Fruit fly (Drosophila melanogaster) whole organism, embryonic: ENCODE results near the gene CG44013.

ENCODE experiments used
- Antp ChIP-seq: fragments of 200-800 bp; sonication (Bioruptor generic); optimal IDR thresholded peaks from 3 replicates; lab custom pipeline; 2016; ENCODE audit warnings: missing biosample characterization, missing genetic modification characterization
- B-H1 ChIP-seq: fragments of 200-800 bp; sonication (Bioruptor generic); IDR thresholded peaks from 3 replicates; pipeline ENCODE4 v1.3.6; 2022; ENCODE audit warnings: missing biosample characterization, missing genetic modification characterization
- CG11085 ChIP-seq: fragments of 200-800 bp; sonication (Bioruptor generic); IDR thresholded peaks from 2 replicates; pipeline ENCODE4 v1.3.6; 2022; ENCODE audit warnings: missing biosample characterization, missing genetic modification characterization
- CG11696 ChIP-seq: fragments of 200-800 bp; sonication (Bioruptor generic); IDR thresholded peaks from 2 replicates; pipeline ENCODE4 v1.3.6; 2022; ENCODE audit warnings: missing biosample characterization, missing genetic modification characterization
- CG15514 ChIP-seq: fragments of 200-800 bp; sonication (Bioruptor generic); optimal IDR thresholded peaks from 3 replicates; lab custom pipeline; 2017; ENCODE audit warnings: missing biosample characterization, missing genetic modification characterization, mild to moderate bottlenecking, moderate library complexity, missing genetic modification reagents
- CG18262 ChIP-seq: fragments of 200-800 bp; optimal IDR thresholded peaks from 3 replicates; lab custom pipeline; 2019; ENCODE audit warnings: missing biosample characterization, mild to moderate bottlenecking, missing genetic modification characterization, moderate library complexity
- CG18619 ChIP-seq: fragments of 200-800 bp; sonication (Bioruptor generic); optimal IDR thresholded peaks from 3 replicates; lab custom pipeline; 2017; ENCODE audit warnings: missing biosample characterization, mild to moderate bottlenecking, missing genetic modification characterization
- CG4282 ChIP-seq: fragments of 200-800 bp; sonication (Bioruptor generic); optimal IDR thresholded peaks from 2 replicates; lab custom pipeline; 2016; ENCODE audit warnings: missing biosample characterization, missing genetic modification characterization
- CG6813 ChIP-seq: fragments of 200-800 bp; sonication (Bioruptor generic); optimal IDR thresholded peaks from 2 replicates; lab custom pipeline; 2017; ENCODE audit warnings: missing biosample characterization, missing genetic modification characterization, mild to moderate bottlenecking, moderate library complexity, missing genetic modification reagents
- CTCF ChIP-seq: fragments of 200-800 bp; sonication (Bioruptor generic); optimal IDR thresholded peaks from 2 replicates; lab custom pipeline; 2017; ENCODE audit warnings: missing biosample characterization, mild to moderate bottlenecking, missing genetic modification characterization, moderate library complexity
- CrebB ChIP-seq: fragments of 200-800 bp; sonication (Bioruptor generic); optimal IDR thresholded peaks from 3 replicates; lab custom pipeline; 2018; ENCODE audit warnings: missing biosample characterization, mild to moderate bottlenecking, missing genetic modification characterization
- Deaf1 ChIP-seq: fragments of 200-800 bp; optimal IDR thresholded peaks from 3 replicates; lab custom pipeline; 2019; ENCODE audit warnings: missing biosample characterization, mild to moderate bottlenecking, missing genetic modification characterization, moderate library complexity
- Doc2 ChIP-seq: fragments of 200-800 bp; sonication (Bioruptor generic); IDR thresholded peaks from 2 replicates; pipeline ENCODE4 v1.3.6; 2022; ENCODE audit warnings: missing biosample characterization, missing genetic modification characterization
- E2f2 ChIP-seq: fragments of 200-800 bp; sonication (Bioruptor generic); IDR thresholded peaks from 2 replicates; pipeline ENCODE4 v1.3.6; 2022; ENCODE audit warnings: missing biosample characterization, missing genetic modification characterization
- Fer1 ChIP-seq: fragments of 200-800 bp; sonication (Bioruptor generic); optimal IDR thresholded peaks from 2 replicates; lab custom pipeline; 2017; ENCODE audit warnings: missing biosample characterization, mild to moderate bottlenecking, missing genetic modification characterization
- Gug ChIP-seq: fragments of 200-800 bp; sonication (Bioruptor generic); IDR thresholded peaks from 4 replicates; pipeline ENCODE4 v1.3.6; 2022; ENCODE audit warnings: missing biosample characterization, missing genetic modification characterization
- HHEX ChIP-seq: fragments of 200-800 bp; sonication (Bioruptor generic); optimal IDR thresholded peaks from 3 replicates; lab custom pipeline; 2017; ENCODE audit warnings: missing biosample characterization, mild to moderate bottlenecking, missing genetic modification characterization, missing genetic modification reagents
- Hr39 ChIP-seq: fragments of >200 bp; optimal IDR thresholded peaks from 2 replicates; lab custom pipeline; 2017
- Hsf ChIP-seq: fragments of 200-800 bp; sonication (Bioruptor generic); optimal IDR thresholded peaks from 3 replicates; lab custom pipeline; 2016; ENCODE audit warnings: missing biosample characterization, missing genetic modification characterization
- Kr ChIP-seq: fragments of 200-800 bp; sonication (Bioruptor generic); optimal IDR thresholded peaks from 2 replicates; lab custom pipeline; 2017; ENCODE audit warnings: missing biosample characterization, mild to moderate bottlenecking, missing genetic modification characterization
- MESR4 ChIP-seq: fragments of 200-800 bp; sonication (Bioruptor generic); optimal IDR thresholded peaks from 2 replicates; lab custom pipeline; 2018; ENCODE audit warnings: missing biosample characterization, mild to moderate bottlenecking, missing genetic modification characterization, moderate library complexity
- Nf-YB ChIP-seq: fragments of 200-800 bp; sonication (Bioruptor generic); optimal IDR thresholded peaks from 3 replicates; lab custom pipeline; 2019; ENCODE audit warnings: missing biosample characterization, mild to moderate bottlenecking, missing genetic modification characterization, moderate library complexity
- PHDP ChIP-seq: fragments of 200-800 bp; sonication (Bioruptor generic); optimal IDR thresholded peaks from 3 replicates; lab custom pipeline; 2018; ENCODE audit warnings: missing biosample characterization, mild to moderate bottlenecking, missing genetic modification characterization, moderate library complexity
- Pdp1 ChIP-seq, 2 experiments: fragments of 200-800 bp; sonication (Bioruptor generic); optimal IDR thresholded peaks; 3 replicates each; lab custom pipeline; 2016; ENCODE audit warnings: missing biosample characterization in 2 of 2, missing genetic modification characterization in 2 of 2, mild to moderate bottlenecking in 1 of 2, moderate library complexity in 1 of 2
- Ptx1 ChIP-seq: fragments of 200-800 bp; sonication (Bioruptor generic); IDR thresholded peaks from 2 replicates; pipeline ENCODE4 v1.3.6; 2022; ENCODE audit warnings: missing biosample characterization, missing genetic modification characterization
- Sox100B ChIP-seq: fragments of 200-800 bp; sonication (Bioruptor generic); optimal IDR thresholded peaks from 3 replicates; lab custom pipeline; 2018; ENCODE audit warnings: missing biosample characterization, mild to moderate bottlenecking, missing genetic modification characterization
- Sry-δ ChIP-seq: fragments of 200-800 bp; sonication (Bioruptor generic); optimal IDR thresholded peaks from 2 replicates; lab custom pipeline; 2016; ENCODE audit warnings: missing biosample characterization, missing genetic modification characterization
- Ssrp ChIP-seq: fragments of 200-800 bp; sonication (Bioruptor generic); optimal IDR thresholded peaks from 2 replicates; lab custom pipeline; 2018; ENCODE audit warnings: missing biosample characterization, mild to moderate bottlenecking, missing genetic modification characterization, moderate library complexity
- ap ChIP-seq: fragments of 200-800 bp; sonication (Bioruptor generic); IDR thresholded peaks from 2 replicates; pipeline ENCODE4 v1.3.6; 2022; ENCODE audit warnings: missing biosample characterization, missing genetic modification characterization
- ash1 ChIP-seq: fragments of 200-800 bp; sonication (Bioruptor generic); optimal IDR thresholded peaks from 2 replicates; lab custom pipeline; 2018; ENCODE audit warnings: missing biosample characterization, mild to moderate bottlenecking, missing genetic modification characterization
- ato ChIP-seq: fragments of 200-800 bp; sonication (Bioruptor generic); IDR thresholded peaks from 2 replicates; pipeline ENCODE4 v1.3.6; 2022; ENCODE audit warnings: missing biosample characterization, missing genetic modification characterization; ENCODE audit not compliant: partially characterized antibody
- chinmo ChIP-seq: fragments of 200-800 bp; sonication (Bioruptor generic); IDR thresholded peaks from 4 replicates; pipeline ENCODE4 v1.3.6; 2022; ENCODE audit warnings: missing biosample characterization, missing genetic modification characterization; ENCODE audit not compliant: partially characterized antibody
- crol ChIP-seq: fragments of 200-800 bp; sonication (Bioruptor generic); IDR thresholded peaks from 2 replicates; pipeline ENCODE4 v1.3.6; 2022; ENCODE audit warnings: missing biosample characterization, missing genetic modification characterization
- danr ChIP-seq: fragments of 200-800 bp; sonication (Bioruptor generic); IDR thresholded peaks from 2 replicates; pipeline ENCODE4 v1.3.6; 2022; ENCODE audit warnings: missing biosample characterization, missing genetic modification characterization
- dimm ChIP-seq: fragments of 200-800 bp; sonication (Bioruptor generic); IDR thresholded peaks from 2 replicates; pipeline ENCODE4 v1.3.6; 2022; ENCODE audit warnings: missing biosample characterization, missing genetic modification characterization
- disco-r ChIP-seq: fragments of 200-800 bp; sonication (Bioruptor generic); optimal IDR thresholded peaks from 2 replicates; lab custom pipeline; 2016; ENCODE audit warnings: missing biosample characterization, missing genetic modification characterization
- fru ChIP-seq: fragments of >200 bp; optimal IDR thresholded peaks from 2 replicates; lab custom pipeline; 2017
- gsb ChIP-seq: fragments of 200-800 bp; sonication (Bioruptor generic); IDR thresholded peaks from 2 replicates; pipeline ENCODE4 v1.3.6; 2022; ENCODE audit warnings: missing biosample characterization, missing genetic modification characterization
- h ChIP-seq: fragments of >200 bp; optimal IDR thresholded peaks from 2 replicates; lab custom pipeline; 2017
- hb ChIP-seq: fragments of 200-800 bp; sonication (Bioruptor generic); IDR thresholded peaks from 3 replicates; pipeline ENCODE4 v1.3.6; 2022; ENCODE audit warnings: missing biosample characterization, missing genetic modification characterization; ENCODE audit not compliant: partially characterized antibody
- her ChIP-seq: fragments of 200-800 bp; sonication (Bioruptor generic); optimal IDR thresholded peaks from 2 replicates; lab custom pipeline; 2016; ENCODE audit warnings: missing biosample characterization, missing genetic modification characterization
- lmd ChIP-seq: fragments of 200-800 bp; sonication (Bioruptor generic); IDR thresholded peaks from 2 replicates; pipeline ENCODE4 v1.3.6; 2022; ENCODE audit warnings: missing biosample characterization, missing genetic modification characterization
- maf-S ChIP-seq: fragments of 200-800 bp; sonication (Bioruptor generic); optimal IDR thresholded peaks from 2 replicates; lab custom pipeline; 2016; ENCODE audit warnings: missing biosample characterization, missing genetic modification characterization
- mam ChIP-seq: fragments of 200-800 bp; sonication (Bioruptor generic); optimal IDR thresholded peaks from 3 replicates; lab custom pipeline; 2016; ENCODE audit warnings: missing biosample characterization, missing genetic modification characterization
- nmo ChIP-seq: fragments of 200-800 bp; sonication (Bioruptor generic); optimal IDR thresholded peaks from 2 replicates; lab custom pipeline; 2018; ENCODE audit warnings: missing biosample characterization, mild to moderate bottlenecking, missing genetic modification characterization, moderate library complexity
- pan ChIP-seq, 4 experiments: fragments of >200 bp in 3 of 4; fragments of 200-800 bp in 1 of 4; sonication (Bioruptor generic) in 1 of 4; optimal IDR thresholded peaks in 3 of 4; IDR thresholded peaks in 1 of 4; 2 replicates each; pipeline versions ENCODE4 v1.3.6 to Lab custom; 2017 to 2022; ENCODE audit warnings: missing biosample characterization in 2 of 4, missing genetic modification characterization in 2 of 4, mixed read lengths in 1 of 4
- pum ChIP-seq: fragments of 200-800 bp; sonication (Bioruptor generic); optimal IDR thresholded peaks from 2 replicates; lab custom pipeline; 2016; ENCODE audit warnings: missing biosample characterization, missing genetic modification characterization
- so ChIP-seq: fragments of 200-800 bp; sonication (Bioruptor generic); IDR thresholded peaks from 3 replicates; pipeline ENCODE4 v1.3.6; 2022; ENCODE audit warnings: missing biosample characterization, missing genetic modification characterization
- sug ChIP-seq: fragments of 200-800 bp; optimal IDR thresholded peaks from 2 replicates; lab custom pipeline; 2019; ENCODE audit warnings: missing biosample characterization, mild to moderate bottlenecking, missing genetic modification characterization, moderate library complexity
- trh ChIP-seq: fragments of 200-800 bp; sonication (Bioruptor generic); optimal IDR thresholded peaks from 2 replicates; lab custom pipeline; 2016; ENCODE audit warnings: missing biosample characterization, missing genetic modification characterization
- twi ChIP-seq: fragments of 200-800 bp; optimal IDR thresholded peaks from 2 replicates; lab custom pipeline; 2019; ENCODE audit warnings: missing biosample characterization, mild to moderate bottlenecking, missing genetic modification characterization, moderate library complexity
- zfh1 ChIP-seq: fragments of 200-800 bp; sonication (Bioruptor generic); IDR thresholded peaks from 3 replicates; pipeline ENCODE4 v1.3.6; 2022; ENCODE audit warnings: missing biosample characterization, missing genetic modification characterization

The CG44013 gene

dm6 chr3R:15472753-15473212, 36.9 kb downstream of the CG44013 start (continued):
- TF ChIP-seq Deaf1 (tag; lab: Kevin White, UChicago) (peak; percentile 30), twi (no peak), her (GFP tag; lab: Kevin White, UChicago) (no peak), CG18619 (GFP tag; lab: Kevin White, UChicago) (peak; percentile 37), CG11085 (GFP tag; lab: Robert Waterston, UW) (no peak), pum (GFP tag; lab: Kevin White, UChicago) (no peak), Ptx1 (GFP tag; lab: Robert Waterston, UW) (peak; percentile 50; the same call in 1 of the 2 replicates), mam (GFP tag; lab: Kevin White, UChicago) (peak; percentile 51), lmd (GFP tag; lab: Robert Waterston, UW) (peak; percentile 73; the same call in 1 of the 2 replicates), so (GFP tag; lab: Robert Waterston, UW) (0 out of 3 replicates have a peak, but pooled peaks have one; percentile 42), CG18262 (tag; lab: Kevin White, UChicago) (peak; percentile 45), Pdp1 (GFP tag; optimal IDR thresholded peaks at IDR 0.05; lab: Kevin White, UChicago) (peak in 1 of 2 experiments; percentile 46), ash1 (GFP tag; lab: Kevin White, UChicago) (no peak), Gug (GFP tag; lab: Robert Waterston, UW) (peak; percentile 19; the same call in 1 of the 4 replicates), chinmo (no peak), fru (lab: Kevin White, UChicago) (no peak), E2f2 (GFP tag; lab: Robert Waterston, UW) (peak; percentile 11; the same call in 1 of the 2 replicates), Hr39 (lab: Kevin White, UChicago) (no peak), disco-r (GFP tag; lab: Kevin White, UChicago) (peak; percentile 8), B-H1 (GFP tag; lab: Robert Waterston, UW) (0 out of 3 replicates have a peak, but pooled peaks have one; percentile 19), maf-S (GFP tag; lab: Kevin White, UChicago) (peak; percentile 3), CG6813 (GFP tag; lab: Kevin White, UChicago) (peak; percentile 29), hb (GFP tag; lab: Robert Waterston, UW) (no peak), Antp (GFP tag; lab: Kevin White, UChicago) (peak; percentile 25), pan (optimal IDR thresholded peaks at IDR 0.05; lab: Kevin White, UChicago) (no peak), pan (GFP tag; optimal IDR thresholded peaks at IDR 0.05 in 1 of 2, IDR thresholded peaks at IDR 0.05 in 1 of 2) (peak in 1 of 2 experiments; percentile 32), Sox100B (peak; percentile 46), HHEX (GFP tag; lab: Kevin White, UChicago) (peak; percentile 32), sug (peak; percentile 30), danr (GFP tag; lab: Robert Waterston, UW) (peak; percentile 42; the same call in 1 of the 2 replicates), h (lab: Kevin White, UChicago) (no peak), PHDP (tag; lab: Kevin White, UChicago) (peak; percentile 46), trh (GFP tag; lab: Kevin White, UChicago) (no peak), CG4282 (GFP tag; lab: Kevin White, UChicago) (peak; percentile 44), Fer1 (peak; percentile 17), ap (GFP tag; lab: Robert Waterston, UW) (no peak), crol (GFP tag; lab: Robert Waterston, UW) (no peak), CG11696 (GFP tag; lab: Robert Waterston, UW) (no peak), Ssrp (tag; lab: Kevin White, UChicago) (peak; percentile 5), dimm (GFP tag; lab: Robert Waterston, UW) (no peak), CTCF (GFP tag; lab: Kevin White, UChicago) (no peak), gsb (GFP tag; lab: Robert Waterston, UW) (0 out of 2 replicates have a peak, but pooled peaks have one; percentile 28), nmo (GFP tag; lab: Kevin White, UChicago) (peak; percentile 43), Hsf (GFP tag; lab: Kevin White, UChicago) (peak; percentile 50), Doc2 (GFP tag; lab: Robert Waterston, UW) (no peak), CrebB (tag; lab: Kevin White, UChicago) (no peak), MESR4 (GFP tag; lab: Kevin White, UChicago) (no peak), Nf-YB (GFP tag; lab: Kevin White, UChicago) (no peak), CG15514 (GFP tag; lab: Kevin White, UChicago) (peak; percentile 21), ato (no peak), Sry-δ (no peak), Kr (GFP tag; lab: Kevin White, UChicago) (no peak), zfh1 (no peak; the same call in 2 of the 3 replicates)
